Worm (Caenorhabditis elegans): ENCODE results near the gene Y82E9BL.6.

Gene Y82E9BL.6

ce11 chrIII:1307333-1307732 lies 38.3 kb downstream of the Y82E9BL.6 start:
- TF ChIP-seq fkh-10 (GFP tag; optimal IDR thresholded peaks at IDR 0.05) (no peak), lin-15B (tag; optimal IDR thresholded peaks at IDR 0.05) (no peak), jun-1 (tag; optimal IDR thresholded peaks at IDR 0.05) (no peak), mdl-1 (tag; optimal IDR thresholded peaks at IDR 0.05) (no peak), ama-1 (optimal IDR thresholded peaks at IDR 0.05) (no peak), R02D3.7 (tag; optimal IDR thresholded peaks at IDR 0.05) (no peak), elt-2 (tag; optimal IDR thresholded peaks at IDR 0.05) (no peak), nhr-76 (tag; optimal IDR thresholded peaks at IDR 0.05) (no peak), lin-39 (tag; optimal IDR thresholded peaks at IDR 0.05) (no peak), lsy-12 (tag; optimal IDR thresholded peaks at IDR 0.05) (no peak), ceh-28 (tag; optimal IDR thresholded peaks at IDR 0.05) (no peak), snpc-4 (tag; optimal IDR thresholded peaks at IDR 0.05) (no peak), aly-2 (tag; optimal IDR thresholded peaks at IDR 0.05) (no peak), sea-2 (GFP tag; optimal IDR thresholded peaks at IDR 0.05) (no peak), ztf-11 (tag; optimal IDR thresholded peaks at IDR 0.05) (no peak), tbx-2 (tag; optimal IDR thresholded peaks at IDR 0.05) (no peak), mml-1 (tag; optimal IDR thresholded peaks at IDR 0.05) (no peak), nhr-28 (tag; optimal IDR thresholded peaks at IDR 0.05) (no peak), ceh-82 (tag; optimal IDR thresholded peaks at IDR 0.05) (no peak), eor-1 (tag; optimal IDR thresholded peaks at IDR 0.05) (no peak)

ce11 chrIII:1303414-1303813 lies 42.2 kb downstream of the Y82E9BL.6 start, which contains the start of gene fbxa-75:
Gene fbxa-75 (plus strand): TSS chrIII:1303714.
- no peak for TF ChIP-seq nhr-23 (tag; optimal IDR thresholded peaks at IDR 0.05)
- no peak for TF ChIP-seq lin-15B (tag; optimal IDR thresholded peaks at IDR 0.05)
- no peak for TF ChIP-seq fos-1 (tag; optimal IDR thresholded peaks at IDR 0.05)
- TF ChIP-seq snpc-4 (tag; optimal IDR thresholded peaks at IDR 0.05), result no peak
- no peak for TF ChIP-seq nhr-76 (tag; optimal IDR thresholded peaks at IDR 0.05)
- TF ChIP-seq zag-1 (tag; optimal IDR thresholded peaks at IDR 0.05), result no peak
- no peak for TF ChIP-seq nhr-67 (tag; optimal IDR thresholded peaks at IDR 0.05)
- TF ChIP-seq unc-62 (GFP tag; optimal IDR thresholded peaks at IDR 0.05), result no peak
- no peak for TF ChIP-seq elt-1 (tag; optimal IDR thresholded peaks at IDR 0.05)
- no peak for TF ChIP-seq mml-1 (tag; optimal IDR thresholded peaks at IDR 0.05)
- no peak for TF ChIP-seq skn-1 (tag; optimal IDR thresholded peaks at IDR 0.05)
- no peak for TF ChIP-seq nfya-1 (tag; optimal IDR thresholded peaks at IDR 0.05; ENCODE audit: insufficient read depth)
- no peak for TF ChIP-seq ZK546.5 (tag; optimal IDR thresholded peaks at IDR 0.05)
- no peak for TF ChIP-seq nhr-12 (tag; optimal IDR thresholded peaks at IDR 0.05)
- TF ChIP-seq ceh-82 (tag; optimal IDR thresholded peaks at IDR 0.05), result no peak
- no peak for TF ChIP-seq fkh-2 (tag; optimal IDR thresholded peaks at IDR 0.05)
- TF ChIP-seq fkh-10 (GFP tag; optimal IDR thresholded peaks at IDR 0.05), result no peak
- TF ChIP-seq eor-1 (tag; optimal IDR thresholded peaks at IDR 0.05), result no peak
- no peak for TF ChIP-seq pqm-1 (tag; optimal IDR thresholded peaks at IDR 0.05)

- TF ChIP-seq ztf-11 (tag; optimal IDR thresholded peaks at IDR 0.05), result no peak
- TF ChIP-seq tbx-2 (tag; optimal IDR thresholded peaks at IDR 0.05), result no peak
- no peak for TF ChIP-seq aly-2 (tag; optimal IDR thresholded peaks at IDR 0.05)
- no peak for TF ChIP-seq ceh-28 (tag; optimal IDR thresholded peaks at IDR 0.05)
These were observed 48.0 kb downstream of the Y82E9BL.6 start, which contains the start of gene fbxa-28 for ce11 chrIII:1297604-1298003. Gene fbxa-28 (plus strand): TSS chrIII:1297904.

ce11 chrIII:1295149-1295716 lies 50.4 kb downstream of the Y82E9BL.6 start, which contains the start of gene fbxa-35:
Gene fbxa-35 (plus strand): TSS chrIII:1295666.
- TF ChIP-seq elt-2 (tag; optimal IDR thresholded peaks at IDR 0.05), result peak; percentile 63
- peak; percentile 86 for TF ChIP-seq pqm-1 (tag; optimal IDR thresholded peaks at IDR 0.05)
- TF ChIP-seq hmg-11 (tag; optimal IDR thresholded peaks at IDR 0.05), result no peak

All from whole organism, L3 larva.